Worm (Caenorhabditis elegans): Measurements from ENCODE around the gene Y54G2A.13.
"Not testable (repeated sequence)": the region's sequence is repeated elsewhere in the genome, so short reads cannot be mapped to it uniquely, and the experiment has no call there.

Gene Y54G2A.13

DNA sequence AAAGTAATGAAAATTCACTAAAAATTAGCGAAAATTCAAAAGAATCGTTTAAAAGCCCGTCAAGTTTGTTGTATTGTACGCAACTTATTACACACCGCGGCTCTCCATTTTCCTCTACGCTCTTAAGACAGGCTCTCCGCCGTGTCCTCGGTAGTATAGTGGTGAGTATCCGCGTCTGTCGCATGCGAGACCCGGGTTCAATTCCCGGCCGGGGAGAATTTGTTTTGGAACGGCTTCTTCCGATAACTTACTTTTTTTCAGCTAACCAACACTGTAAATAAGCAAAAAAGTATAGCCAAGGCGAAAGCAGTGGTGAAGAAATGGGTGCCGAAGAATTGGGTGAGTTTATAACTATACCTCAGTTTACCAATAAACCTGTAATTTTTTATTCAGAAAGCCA lies 17.3 kb downstream of the Y54G2A.13 start (continued):
- no peak for TF ChIP-seq ceh-24 (tag; optimal IDR thresholded peaks at IDR 0.05)
- peak; percentile 32 for TF ChIP-seq C38D4.7 (GFP tag; optimal IDR thresholded peaks at IDR 0.05)
- TF ChIP-seq madf-2 (tag; optimal IDR thresholded peaks at IDR 0.05): no peak
- no peak for TF ChIP-seq elt-4 (tag; optimal IDR thresholded peaks at IDR 0.05)
- peak; percentile 4 for TF ChIP-seq che-1 (tag; optimal IDR thresholded peaks at IDR 0.05)
- no peak for TF ChIP-seq dve-1 (tag; optimal IDR thresholded peaks at IDR 0.05)
- TF ChIP-seq hlh-30 (tag; optimal IDR thresholded peaks at IDR 0.05; ENCODE audit: insufficient read depth): no peak
- TF ChIP-seq elt-2 (tag; optimal IDR thresholded peaks at IDR 0.05): no peak
- peak; percentile 38 for TF ChIP-seq ceh-6 (GFP tag; optimal IDR thresholded peaks at IDR 0.05)
- TF ChIP-seq fax-1 (tag; optimal IDR thresholded peaks at IDR 0.05): no peak
- no peak for TF ChIP-seq unc-42 (tag; optimal IDR thresholded peaks at IDR 0.05)
- no peak for TF ChIP-seq ceh-30 (tag; optimal IDR thresholded peaks at IDR 0.05)
- TF ChIP-seq ceh-48 (tag; optimal IDR thresholded peaks at IDR 0.05): no peak
- TF ChIP-seq lin-11 (tag; optimal IDR thresholded peaks at IDR 0.05): no peak
- no peak for TF ChIP-seq hlh-8 (tag; optimal IDR thresholded peaks at IDR 0.05)
- TF ChIP-seq unc-3 (GFP tag; conservative IDR thresholded peaks at IDR 0.05): no peak
- no peak for TF ChIP-seq unc-3 (tag; optimal IDR thresholded peaks at IDR 0.05)
- no peak for TF ChIP-seq ceh-9 (tag; optimal IDR thresholded peaks at IDR 0.05)
- peak; percentile 14 for TF ChIP-seq gmeb-2 (tag; optimal IDR thresholded peaks at IDR 0.05)

DNA sequence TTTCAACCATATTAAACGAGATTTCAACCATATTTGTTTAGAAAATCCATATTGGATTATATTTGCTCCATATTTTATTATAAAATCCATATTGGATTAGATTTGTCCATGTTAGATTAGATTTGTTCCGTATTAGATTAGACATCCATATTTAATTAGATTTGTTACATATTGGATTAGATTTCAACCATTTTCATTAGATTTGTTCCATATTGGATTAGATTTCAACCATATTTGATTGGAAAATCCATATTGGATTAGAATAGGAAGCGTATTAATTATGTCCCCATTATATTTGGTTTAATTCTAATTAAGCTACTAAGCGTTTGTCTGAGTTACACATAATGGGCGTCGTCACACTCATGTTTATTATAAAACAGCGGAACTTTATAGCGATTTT lies 18.0 kb downstream of the Y54G2A.13 start, which contains the start of gene Y54G2A.44:
Gene Y54G2A.44, plus strand, starts transcription at position 301 of the 400 bp plus-strand sequence.
- TF ChIP-seq unc-42 (tag; optimal IDR thresholded peaks at IDR 0.05); F13H6.1 (tag; optimal IDR thresholded peaks at IDR 0.05); T23F11.4 (GFP tag; optimal IDR thresholded peaks at IDR 0.05): not testable (repeated sequence)

DNA sequence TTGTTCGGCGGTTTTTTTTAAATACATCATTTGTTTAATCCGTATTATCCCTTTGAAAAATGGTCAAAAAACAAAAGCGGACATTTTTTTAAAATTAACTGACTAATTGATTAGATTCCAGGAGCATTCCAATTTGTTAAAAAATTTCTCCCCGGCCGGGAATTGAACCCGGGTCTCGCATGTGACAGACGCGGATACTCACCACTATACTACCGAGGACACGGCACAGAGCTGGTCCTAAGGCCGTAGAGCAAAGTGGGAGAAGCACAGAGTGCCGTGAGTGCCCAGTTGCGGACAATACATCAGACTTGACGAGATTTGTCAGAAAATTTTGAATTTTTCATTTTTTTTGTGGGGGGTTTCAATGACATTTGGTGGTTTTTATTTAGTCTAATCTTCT lies 18.5 kb downstream of the Y54G2A.13 start:
- TF ChIP-seq unc-86 (tag; optimal IDR thresholded peaks at IDR 0.05) (no peak), npax-4 (tag; optimal IDR thresholded peaks at IDR 0.05) (no peak), fkh-10 (GFP tag; optimal IDR thresholded peaks at IDR 0.05) (no peak), C08G9.2 (tag; optimal IDR thresholded peaks at IDR 0.05) (peak; percentile 15), sdc-2 (tag; optimal IDR thresholded peaks at IDR 0.05) (no peak), pqm-1 (tag; optimal IDR thresholded peaks at IDR 0.05) (no peak), ceh-18 (tag; optimal IDR thresholded peaks at IDR 0.05) (no peak), ama-1 (optimal IDR thresholded peaks at IDR 0.05) (no peak), hlh-30 (tag; optimal IDR thresholded peaks at IDR 0.05; ENCODE audit: insufficient read depth) (peak; percentile 54), nhr-232 (tag; optimal IDR thresholded peaks at IDR 0.05) (no peak)

DNA sequence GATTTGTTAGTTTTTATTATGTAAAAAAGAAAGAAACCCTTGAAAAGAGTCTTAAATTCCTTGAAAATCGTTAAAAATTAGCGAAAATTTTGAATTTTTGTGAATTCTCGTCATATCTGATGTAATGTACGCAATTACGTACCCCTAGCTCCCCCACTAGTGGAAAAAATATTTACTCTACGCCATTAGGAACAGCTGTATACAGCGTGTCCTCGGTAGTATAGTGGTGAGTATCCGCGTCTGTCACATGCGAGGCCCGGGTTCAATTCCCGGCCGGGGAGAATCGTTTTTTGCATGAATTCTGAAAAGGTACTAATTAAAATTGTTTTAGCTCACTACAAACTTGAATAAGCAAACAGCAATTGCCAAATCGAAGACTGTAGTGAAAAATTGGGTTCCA lies 19.6 kb downstream of the Y54G2A.13 start:
- no peak for TF ChIP-seq unc-42 (tag; optimal IDR thresholded peaks at IDR 0.05)
- TF ChIP-seq dve-1 (tag; optimal IDR thresholded peaks at IDR 0.05): no peak
- TF ChIP-seq npax-4 (tag; optimal IDR thresholded peaks at IDR 0.05): no peak
- no peak for TF ChIP-seq hlh-15 (tag; optimal IDR thresholded peaks at IDR 0.05)
- no peak for TF ChIP-seq pha-4 (tag; optimal IDR thresholded peaks at IDR 0.05)
- no peak for TF ChIP-seq ceh-19 (GFP tag; optimal IDR thresholded peaks at IDR 0.05)
- no peak for TF ChIP-seq eyg-1 (tag; optimal IDR thresholded peaks at IDR 0.05)
- no peak for TF ChIP-seq hlh-6 (tag; optimal IDR thresholded peaks at IDR 0.05)
- TF ChIP-seq syd-9 (tag; optimal IDR thresholded peaks at IDR 0.05): no peak
- TF ChIP-seq C08G9.2 (tag; optimal IDR thresholded peaks at IDR 0.05): no peak
- TF ChIP-seq nfya-1 (tag; optimal IDR thresholded peaks at IDR 0.05): no peak
- TF ChIP-seq hlh-30 (tag; optimal IDR thresholded peaks at IDR 0.05; ENCODE audit: insufficient read depth): no peak
- TF ChIP-seq pat-9 (tag; optimal IDR thresholded peaks at IDR 0.05): no peak
- no peak for TF ChIP-seq ceh-45 (GFP tag; IDR thresholded peaks at IDR 0.05)
- TF ChIP-seq rnt-1 (tag; optimal IDR thresholded peaks at IDR 0.05): no peak
- TF ChIP-seq ceh-6 (GFP tag; optimal IDR thresholded peaks at IDR 0.05): no peak
